Fruit fly (Drosophila melanogaster): Measurements from ENCODE around the gene CG9040.

The CG9040 gene

dm6 chr3L:14002524-14003135 lies 15.0 kb downstream of the CG9040 start (continued):
- TF ChIP-seq HmgD (GFP tag; optimal IDR thresholded peaks at IDR 0.05) (peak; percentile 62), CG10431 (GFP tag; optimal IDR thresholded peaks at IDR 0.05) (no peak), Rx (GFP tag; IDR thresholded peaks at IDR 0.05) (no peak), rib (GFP tag; IDR thresholded peaks at IDR 0.05) (peak; percentile 70; the same call in 1 of the 2 replicates), pfk (GFP tag; optimal IDR thresholded peaks at IDR 0.05) (no peak), CG14710 (tag; optimal IDR thresholded peaks at IDR 0.05) (peak; percentile 10), CG2889 (GFP tag; IDR thresholded peaks at IDR 0.05) (no peak), Fer3 (tag; optimal IDR thresholded peaks at IDR 0.05) (no peak), CG2875 (GFP tag; optimal IDR thresholded peaks at IDR 0.05) (no peak), B-H2 (GFP tag; optimal IDR thresholded peaks at IDR 0.05) (peak; percentile 58), klu (GFP tag; IDR thresholded peaks at IDR 0.05) (no peak), danr (GFP tag; IDR thresholded peaks at IDR 0.05) (no peak), ind (GFP tag; optimal IDR thresholded peaks at IDR 0.05) (no peak), D19B (GFP tag; optimal IDR thresholded peaks at IDR 0.05) (no peak), Bgb (GFP tag; IDR thresholded peaks at IDR 0.05; ENCODE audit: partially characterized antibody) (peak; percentile 36; the same call in 1 of the 2 replicates), CG10462 (GFP tag; optimal IDR thresholded peaks at IDR 0.05) (no peak), CG33557 (GFP tag; optimal IDR thresholded peaks at IDR 0.05) (no peak), CG3838 (GFP tag; optimal IDR thresholded peaks at IDR 0.05) (no peak), NK7.1 (GFP tag; optimal IDR thresholded peaks at IDR 0.05) (no peak), psq (GFP tag; optimal IDR thresholded peaks at IDR 0.05) (peak; percentile 100), CG1647 (GFP tag; optimal IDR thresholded peaks at IDR 0.05) (no peak), CG7786 (GFP tag; optimal IDR thresholded peaks at IDR 0.05) (no peak), mirr (GFP tag; optimal IDR thresholded peaks at IDR 0.05) (peak; percentile 37), fd64A (GFP tag; optimal IDR thresholded peaks at IDR 0.05) (no peak), Adf1 (GFP tag; IDR thresholded peaks at IDR 0.05) (no peak), cwo (GFP tag; optimal IDR thresholded peaks at IDR 0.05) (no peak), cad (GFP tag; optimal IDR thresholded peaks at IDR 0.05) (no peak), fu2 (GFP tag; optimal IDR thresholded peaks at IDR 0.05) (no peak), Nf-YC (tag; optimal IDR thresholded peaks at IDR 0.05) (peak; percentile 30), CG7839 (tag; optimal IDR thresholded peaks at IDR 0.05) (no peak), CG5245 (GFP tag; optimal IDR thresholded peaks at IDR 0.05) (no peak), tna (GFP tag; IDR thresholded peaks at IDR 0.05; ENCODE audit: partially characterized antibody) (no peak), NC2β (GFP tag; optimal IDR thresholded peaks at IDR 0.05) (peak; percentile 6), hkb (optimal IDR thresholded peaks at IDR 0.05) (no peak), hkb (GFP tag; IDR thresholded peaks at IDR 0.05) (no peak; the same call in 1 of the 2 replicates), CG4707 (GFP tag; optimal IDR thresholded peaks at IDR 0.05) (no peak), CG14860 (GFP tag; IDR thresholded peaks at IDR 0.05; ENCODE audit: partially characterized antibody) (no peak), E2f1 (GFP tag; IDR thresholded peaks at IDR 0.05) (no peak), ftz-f1 (GFP tag; optimal IDR thresholded peaks at IDR 0.05) (no peak), slbo (GFP tag; IDR thresholded peaks at IDR 0.05) (peak; percentile 27; the same call in 1 of the 2 replicates), CG34422 (GFP tag; IDR thresholded peaks at IDR 0.05) (peak; percentile 44; the same call in 1 of the 3 replicates), her (GFP tag; optimal IDR thresholded peaks at IDR 0.05) (no peak), nmo (GFP tag; optimal IDR thresholded peaks at IDR 0.05) (peak; percentile 33), CG1233 (GFP tag; optimal IDR thresholded peaks at IDR 0.05) (no peak), CG31388 (GFP tag; optimal IDR thresholded peaks at IDR 0.05) (no peak), CG16815 (GFP tag; optimal IDR thresholded peaks at IDR 0.05) (no peak), tll (GFP tag; optimal IDR thresholded peaks at IDR 0.05) (no peak), CG10209 (GFP tag; optimal IDR thresholded peaks at IDR 0.05) (no peak), so (GFP tag; IDR thresholded peaks at IDR 0.05) (no peak), Hr3 (GFP tag; optimal IDR thresholded peaks at IDR 0.05) (no peak), Dip3 (GFP tag; optimal IDR thresholded peaks at IDR 0.05) (no peak)
